Fruit fly (Drosophila melanogaster): ENCODE results near the gene CG5011.

Gene CG5011

dm6 chr2L:1207432-1207831 lies 7.0 kb downstream of the CG5011 start:
- TF ChIP-seq topi (GFP tag; optimal IDR thresholded peaks at IDR 0.05) (no peak), CG3032 (tag; optimal IDR thresholded peaks at IDR 0.05) (no peak), esn (GFP tag; optimal IDR thresholded peaks at IDR 0.05) (peak; percentile 34), Sox14 (GFP tag; optimal IDR thresholded peaks at IDR 0.05) (no peak), Hr39 (GFP tag; optimal IDR thresholded peaks at IDR 0.05) (peak; percentile 3), eg (GFP tag; IDR thresholded peaks at IDR 0.05) (0 out of 3 replicates have a peak, but pooled peaks have one; percentile 6), Hr4 (GFP tag; optimal IDR thresholded peaks at IDR 0.05) (peak; percentile 19), Eip78C (GFP tag) (peak; percentile 48), Sox15 (GFP tag; optimal IDR thresholded peaks at IDR 0.05) (no peak), CG7368 (GFP tag; optimal IDR thresholded peaks at IDR 0.05) (no peak), CG10631 (GFP tag; optimal IDR thresholded peaks at IDR 0.05) (no peak), CG8119 (GFP tag; IDR thresholded peaks at IDR 0.05) (no peak), CG32006 (GFP tag; optimal IDR thresholded peaks at IDR 0.05) (peak; percentile 17), CG10669 (GFP tag; optimal IDR thresholded peaks at IDR 0.05) (no peak), CG16779 (tag; optimal IDR thresholded peaks at IDR 0.05) (no peak), pdm3 (GFP tag; optimal IDR thresholded peaks at IDR 0.05) (no peak), Ets21C (GFP tag; optimal IDR thresholded peaks at IDR 0.05) (no peak), OdsH (GFP tag; optimal IDR thresholded peaks at IDR 0.05) (peak; percentile 45), Met (GFP tag; optimal IDR thresholded peaks at IDR 0.05) (peak; percentile 24), CG6808 (GFP tag; optimal IDR thresholded peaks at IDR 0.05) (no peak), CG11294 (GFP tag; IDR thresholded peaks at IDR 0.05) (no peak), Blimp-1 (GFP tag; optimal IDR thresholded peaks at IDR 0.05) (no peak), fkh (GFP tag; optimal IDR thresholded peaks at IDR 0.05) (no peak), CG6792 (GFP tag; optimal IDR thresholded peaks at IDR 0.05) (no peak), net (GFP tag; optimal IDR thresholded peaks at IDR 0.05) (no peak), svp (GFP tag) (peak; percentile 59), ss (GFP tag; optimal IDR thresholded peaks at IDR 0.05) (no peak), vri (GFP tag; optimal IDR thresholded peaks at IDR 0.05) (no peak), CG1621 (tag; optimal IDR thresholded peaks at IDR 0.05) (no peak)

dm6 chr2L:1211528-1211927 lies 11.1 kb downstream of the CG5011 start:
- TF ChIP-seq pdm3 (GFP tag; optimal IDR thresholded peaks at IDR 0.05) (no peak), CG16779 (tag; optimal IDR thresholded peaks at IDR 0.05) (no peak), CG11294 (GFP tag; IDR thresholded peaks at IDR 0.05) (no peak), CG6808 (GFP tag; optimal IDR thresholded peaks at IDR 0.05) (no peak), esn (GFP tag; optimal IDR thresholded peaks at IDR 0.05) (no peak), CG8119 (GFP tag; IDR thresholded peaks at IDR 0.05) (no peak), achi (GFP tag; optimal IDR thresholded peaks at IDR 0.05) (no peak), ss (GFP tag; optimal IDR thresholded peaks at IDR 0.05) (no peak), CG8632 (GFP tag; optimal IDR thresholded peaks at IDR 0.05) (no peak), Smox (GFP tag; optimal IDR thresholded peaks at IDR 0.05) (no peak), Eip78C (GFP tag) (no peak), CG11762 (GFP tag; optimal IDR thresholded peaks at IDR 0.05; ENCODE audit: insufficient read depth) (no peak)

dm6 chr2L:1213587-1213986 lies 13.1 kb downstream of the CG5011 start:
- no peak for TF ChIP-seq esn (GFP tag; optimal IDR thresholded peaks at IDR 0.05)
- TF ChIP-seq OdsH (GFP tag; optimal IDR thresholded peaks at IDR 0.05): peak; percentile 6
- no peak for TF ChIP-seq CG6854 (GFP tag; optimal IDR thresholded peaks at IDR 0.05)
- TF ChIP-seq Eip78C (GFP tag): peak; percentile 47
- TF ChIP-seq salr (GFP tag; optimal IDR thresholded peaks at IDR 0.05): no peak

dm6 chr2L:1214465-1214864 lies 14.0 kb downstream of the CG5011 start:
- peak; percentile 4 for TF ChIP-seq Smox (GFP tag; optimal IDR thresholded peaks at IDR 0.05)
- TF ChIP-seq svp (GFP tag): peak; percentile 36
- TF ChIP-seq CG6276 (GFP tag; optimal IDR thresholded peaks at IDR 0.05): no peak
- TF ChIP-seq Ets21C (GFP tag; optimal IDR thresholded peaks at IDR 0.05): no peak
- no peak for TF ChIP-seq CG9139 (GFP tag; optimal IDR thresholded peaks at IDR 0.05)
- peak; percentile 1 for TF ChIP-seq esn (GFP tag; optimal IDR thresholded peaks at IDR 0.05)
- peak; percentile 51 for TF ChIP-seq Eip78C (GFP tag)
- peak; percentile 11 for TF ChIP-seq pdm3 (GFP tag; optimal IDR thresholded peaks at IDR 0.05)
- peak; percentile 16 for TF ChIP-seq CG10631 (GFP tag; optimal IDR thresholded peaks at IDR 0.05)
- TF ChIP-seq eg (GFP tag; IDR thresholded peaks at IDR 0.05): 0 out of 3 replicates have a peak, but pooled peaks have one; percentile 18
- TF ChIP-seq achi (GFP tag; optimal IDR thresholded peaks at IDR 0.05): peak; percentile 4
- no peak for TF ChIP-seq dsx (GFP tag; optimal IDR thresholded peaks at IDR 0.05; ENCODE audit: poor library complexity, severe bottlenecking)
- peak; percentile 11 for TF ChIP-seq CG3919 (GFP tag; optimal IDR thresholded peaks at IDR 0.05)
- peak; percentile 6 for TF ChIP-seq CG6792 (GFP tag; optimal IDR thresholded peaks at IDR 0.05)
- peak; percentile 47; the same call in 1 of the 3 replicates for TF ChIP-seq CG6163 (GFP tag; IDR thresholded peaks at IDR 0.05)
- TF ChIP-seq OdsH (GFP tag; optimal IDR thresholded peaks at IDR 0.05): peak; percentile 18

All from whole organism, prepupa.